Worm (Caenorhabditis elegans): Measurements from ENCODE around the gene tag-343.
A peak's percentile ranks its signal among the peaks of the same experiment; 100 is the strongest.

Gene tag-343

ce11 chrX:16623269-16623668 lies 51.3 kb downstream of the tag-343 start:
- TF ChIP-seq sea-1 (GFP tag; conservative IDR thresholded peaks at IDR 0.05), result no peak
- TF ChIP-seq tbx-11 (GFP tag; IDR thresholded peaks at IDR 0.05), result no peak
- no peak for TF ChIP-seq ama-1 (optimal IDR thresholded peaks at IDR 0.05)
- TF ChIP-seq B0310.2 (tag; optimal IDR thresholded peaks at IDR 0.05), result no peak
- TF ChIP-seq tbx-37 (GFP tag; conservative IDR thresholded peaks at IDR 0.05), result no peak
- no peak for TF ChIP-seq pes-1 (GFP tag; IDR thresholded peaks at IDR 0.05)
- no peak for TF ChIP-seq hmg-4 (GFP tag; optimal IDR thresholded peaks at IDR 0.05)
- no peak for TF ChIP-seq ets-7 (tag; optimal IDR thresholded peaks at IDR 0.05)
- TF ChIP-seq F13C5.2 (tag; optimal IDR thresholded peaks at IDR 0.05), result no peak
- TF ChIP-seq aly-1 (tag; optimal IDR thresholded peaks at IDR 0.05), result no peak
- no peak for TF ChIP-seq flt-1 (GFP tag; IDR thresholded peaks at IDR 0.05)
- no peak for TF ChIP-seq hmbx-1 (tag; optimal IDR thresholded peaks at IDR 0.05)

ce11 chrX:16621467-16621866 lies 53.1 kb downstream of the tag-343 start, which contains the start of gene cpg-19:
cpg-19 (plus strand) TSS chrX:16621807.
- TF ChIP-seq pes-1 (GFP tag; IDR thresholded peaks at IDR 0.05), result no peak
- TF ChIP-seq ama-1 (optimal IDR thresholded peaks at IDR 0.05), result no peak
- TF ChIP-seq tra-4 (tag; optimal IDR thresholded peaks at IDR 0.05), result no peak
- TF ChIP-seq hmbx-1 (tag; optimal IDR thresholded peaks at IDR 0.05), result no peak
- no peak for TF ChIP-seq tbx-11 (GFP tag; IDR thresholded peaks at IDR 0.05)
- no peak for TF ChIP-seq aly-1 (tag; optimal IDR thresholded peaks at IDR 0.05)

- TF ChIP-seq scrt-1 (GFP tag; IDR thresholded peaks at IDR 0.05) (no peak), ceh-36 (tag; optimal IDR thresholded peaks at IDR 0.05) (no peak), ceh-13 (GFP tag; optimal IDR thresholded peaks at IDR 0.05) (no peak), tbx-11 (GFP tag; IDR thresholded peaks at IDR 0.05) (no peak), pes-1 (GFP tag; IDR thresholded peaks at IDR 0.05) (no peak), ama-1 (optimal IDR thresholded peaks at IDR 0.05) (no peak), ets-7 (tag; optimal IDR thresholded peaks at IDR 0.05) (no peak), hmg-4 (GFP tag; optimal IDR thresholded peaks at IDR 0.05) (no peak), B0310.2 (tag; optimal IDR thresholded peaks at IDR 0.05) (no peak), sea-1 (GFP tag; conservative IDR thresholded peaks at IDR 0.05) (no peak), aly-1 (tag; optimal IDR thresholded peaks at IDR 0.05) (no peak), hnd-1 (tag; optimal IDR thresholded peaks at IDR 0.05) (no peak), hmbx-1 (tag; optimal IDR thresholded peaks at IDR 0.05) (no peak), tbx-37 (GFP tag; conservative IDR thresholded peaks at IDR 0.05) (no peak), flt-1 (GFP tag; IDR thresholded peaks at IDR 0.05) (no peak), F13C5.2 (tag; optimal IDR thresholded peaks at IDR 0.05) (no peak), tra-4 (tag; optimal IDR thresholded peaks at IDR 0.05) (no peak)
Measured at ce11 chrX:16619158-16619557, 55.4 kb downstream of the tag-343 start.

ce11 chrX:16618727-16619126 lies 55.8 kb downstream of the tag-343 start:
- TF ChIP-seq B0310.2 (tag; optimal IDR thresholded peaks at IDR 0.05) (no peak), ama-1 (optimal IDR thresholded peaks at IDR 0.05) (no peak), ceh-13 (GFP tag; optimal IDR thresholded peaks at IDR 0.05) (no peak), hnd-1 (tag; optimal IDR thresholded peaks at IDR 0.05) (no peak), F13C5.2 (tag; optimal IDR thresholded peaks at IDR 0.05) (no peak), flt-1 (GFP tag; IDR thresholded peaks at IDR 0.05) (no peak), ets-7 (tag; optimal IDR thresholded peaks at IDR 0.05) (no peak), pes-1 (GFP tag; IDR thresholded peaks at IDR 0.05) (no peak), tbx-37 (GFP tag; conservative IDR thresholded peaks at IDR 0.05) (no peak), tbx-11 (GFP tag; IDR thresholded peaks at IDR 0.05) (no peak), hmg-4 (GFP tag; optimal IDR thresholded peaks at IDR 0.05) (no peak)

DNA sequence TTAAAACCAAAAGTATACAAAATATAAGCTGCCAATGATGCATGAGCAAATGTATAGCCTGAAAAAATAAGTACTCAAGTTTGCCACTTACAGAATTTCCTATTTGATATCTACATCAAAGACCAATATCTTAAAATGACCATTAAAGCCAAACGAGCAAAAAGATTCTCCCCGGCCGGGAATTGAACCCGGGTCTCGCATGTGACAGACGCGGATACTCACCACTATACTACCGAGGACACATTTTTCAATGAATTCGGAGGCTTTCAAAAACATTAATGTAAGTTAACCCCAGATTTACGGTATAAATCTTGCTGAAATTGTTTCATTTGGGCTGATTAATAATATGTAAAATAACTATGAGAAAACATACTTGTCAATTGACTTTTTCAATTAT lies 56.4 kb downstream of the tag-343 start:
- TF ChIP-seq aly-1 (tag; optimal IDR thresholded peaks at IDR 0.05) (no peak), pes-1 (GFP tag; IDR thresholded peaks at IDR 0.05) (0 out of 2 replicates have a peak, but pooled peaks have one; percentile 27)

ce11 chrX:16617427-16618128 lies 57.0 kb downstream of the tag-343 start:
- TF ChIP-seq hmbx-1 (tag; optimal IDR thresholded peaks at IDR 0.05), result no peak
